Worm (Caenorhabditis elegans) whole organism, L4 larva: ENCODE measurements around the gene fipr-13.

Source experiments
- ama-1 ChIP-seq: fragments of 150-350 bp; optimal IDR thresholded peaks from 2 replicates; lab custom pipeline; 2014; ENCODE audit warnings: inconsistent platforms, mixed read lengths
- nhr-10 ChIP-seq: fragments of 150-350 bp; optimal IDR thresholded peaks from 2 replicates; lab custom pipeline; 2014; ENCODE audit warnings: missing biosample characterization, missing genetic modification characterization
- zfp-2 ChIP-seq: sonication (generic microtip); optimal IDR thresholded peaks from 2 replicates; lab custom pipeline; 2016; ENCODE audit warnings: mild to moderate bottlenecking, missing genetic modification characterization, missing compliant biosample characterization

DNA sequence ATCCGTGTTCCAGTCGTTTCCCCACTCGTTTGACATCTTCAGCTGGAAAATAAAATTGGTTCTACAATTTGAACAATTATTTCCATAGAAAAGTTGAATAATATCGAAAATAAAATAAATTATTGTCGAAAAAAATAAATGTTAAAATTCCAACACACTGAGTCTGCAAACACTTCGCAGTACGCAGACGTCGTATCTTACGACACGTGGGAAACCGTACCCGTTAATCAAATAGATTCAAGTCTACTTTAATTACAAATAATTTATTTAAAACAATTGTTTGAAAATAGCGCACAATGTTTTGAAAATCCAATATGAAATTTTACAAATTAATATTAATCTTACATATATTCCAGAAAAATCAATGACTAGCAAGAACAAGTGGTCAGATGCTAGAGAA, 9.4 kb upstream of the fipr-13 start, which contains the start of gene yif-1:
- no peak for TF ChIP-seq zfp-2
- TF ChIP-seq nhr-10 (tag; lab: Kevin White, UChicago) = no peak
- TF ChIP-seq ama-1 = no peak
